Fruit fly (Drosophila melanogaster) whole organism, embryonic: ENCODE measurements around the gene Ccn.

Experiments used
- Awh ChIP-seq: fragments of 200-800 bp; sonication (Bioruptor generic); IDR thresholded peaks from 2 replicates; pipeline ENCODE4, ENCODE4 v1.3.6; 2022; ENCODE audit warnings: missing biosample characterization, missing genetic modification characterization
- Bteb2 ChIP-seq: fragments of 200-800 bp; sonication (Bioruptor generic); optimal IDR thresholded peaks from 2 replicates; lab custom pipeline; 2016; ENCODE audit warnings: missing biosample characterization, missing genetic modification characterization
- C15 ChIP-seq: fragments of 200-800 bp; sonication (Bioruptor generic); IDR thresholded peaks from 3 replicates; pipeline ENCODE4 v1.3.6; 2022; ENCODE audit warnings: missing biosample characterization, missing genetic modification characterization
- CG10147 ChIP-seq: fragments of 200-800 bp; sonication (Bioruptor generic); optimal IDR thresholded peaks from 2 replicates; lab custom pipeline; 2019; ENCODE audit warnings: missing biosample characterization, mild to moderate bottlenecking, missing genetic modification characterization, moderate library complexity
- CG10321 ChIP-seq: fragments of 200-800 bp; sonication (Bioruptor generic); IDR thresholded peaks from 2 replicates; pipeline ENCODE4 v1.3.6; 2022; ENCODE audit warnings: missing biosample characterization, missing genetic modification characterization
- CG10462 ChIP-seq: fragments of 200-800 bp; sonication (Bioruptor generic); optimal IDR thresholded peaks from 2 replicates; lab custom pipeline; 2016; ENCODE audit warnings: missing biosample characterization, missing genetic modification characterization
- CG11093 ChIP-seq: fragments of 200-800 bp; sonication (Bioruptor generic); IDR thresholded peaks from 3 replicates; pipeline ENCODE4 v1.3.6; 2022; ENCODE audit warnings: missing biosample characterization, missing genetic modification characterization
- CG12071 ChIP-seq: fragments of 200-800 bp; sonication (Bioruptor generic); optimal IDR thresholded peaks from 3 replicates; lab custom pipeline; 2018; ENCODE audit warnings: missing biosample characterization, mild to moderate bottlenecking, missing genetic modification characterization
- CG17802 ChIP-seq: fragments of 200-800 bp; sonication (Bioruptor generic); optimal IDR thresholded peaks from 2 replicates; lab custom pipeline; 2018; ENCODE audit warnings: missing biosample characterization, mild to moderate bottlenecking, missing genetic modification characterization, moderate library complexity
- CG17829 ChIP-seq: fragments of 200-800 bp; optimal IDR thresholded peaks from 2 replicates; lab custom pipeline; 2019; ENCODE audit warnings: missing biosample characterization, mild to moderate bottlenecking, missing genetic modification characterization, moderate library complexity
- CG31441 ChIP-seq: fragments of 200-800 bp; sonication (Bioruptor generic); IDR thresholded peaks from 2 replicates; pipeline ENCODE4 v1.3.6; 2022; ENCODE audit warnings: missing biosample characterization, missing genetic modification characterization
- CG3407 ChIP-seq: fragments of 200-800 bp; sonication (Bioruptor generic); optimal IDR thresholded peaks from 2 replicates; lab custom pipeline; 2018; ENCODE audit warnings: missing biosample characterization, mild to moderate bottlenecking, missing genetic modification characterization
- CG34422 ChIP-seq: fragments of 200-800 bp; sonication (Bioruptor generic); IDR thresholded peaks from 3 replicates; pipeline ENCODE4 v1.3.6; 2022; ENCODE audit warnings: missing biosample characterization, missing genetic modification characterization
- CG4328 ChIP-seq: fragments of 200-800 bp; sonication (Bioruptor generic); optimal IDR thresholded peaks from 3 replicates; lab custom pipeline; 2017; ENCODE audit warnings: missing biosample characterization, missing genetic modification reagents, missing genetic modification characterization
- CG4424 ChIP-seq: fragments of 200-800 bp; sonication (Bioruptor generic); optimal IDR thresholded peaks from 3 replicates; lab custom pipeline; 2016; ENCODE audit warnings: missing biosample characterization, missing genetic modification characterization
- CG4730 ChIP-seq: fragments of 200-800 bp; sonication (Bioruptor generic); IDR thresholded peaks from 2 replicates; pipeline ENCODE4 v1.3.6; 2022; ENCODE audit warnings: missing biosample characterization, missing genetic modification characterization
- CG6654 ChIP-seq: fragments of 200-800 bp; sonication (Bioruptor generic); optimal IDR thresholded peaks from 2 replicates; lab custom pipeline; 2017; ENCODE audit warnings: missing biosample characterization, mild to moderate bottlenecking, missing genetic modification characterization
- CG6689 ChIP-seq: fragments of 200-800 bp; sonication (Bioruptor generic); IDR thresholded peaks from 2 replicates; pipeline ENCODE4 v1.3.6; 2022; ENCODE audit warnings: missing biosample characterization, missing genetic modification characterization
- CG7786 ChIP-seq: fragments of 200-800 bp; sonication (Bioruptor generic); optimal IDR thresholded peaks from 2 replicates; lab custom pipeline; 2016; ENCODE audit warnings: missing biosample characterization, missing genetic modification characterization
- CG7928 ChIP-seq: fragments of 200-800 bp; sonication (Bioruptor generic); optimal IDR thresholded peaks from 2 replicates; lab custom pipeline; 2017; ENCODE audit warnings: missing biosample characterization, mild to moderate bottlenecking, missing genetic modification characterization
- CG8290 ChIP-seq, 3 experiments: fragments of 200-800 bp; sonication (Bioruptor generic); optimal IDR thresholded peaks; 2 replicates each; lab custom pipeline; 2016 to 2019; ENCODE audit warnings: missing biosample characterization in 3 of 3, missing genetic modification characterization in 3 of 3, mild to moderate bottlenecking in 2 of 3, moderate library complexity in 1 of 3
- CG9727 ChIP-seq: fragments of 200-800 bp; sonication (Bioruptor generic); optimal IDR thresholded peaks from 3 replicates; lab custom pipeline; 2017; ENCODE audit warnings: missing biosample characterization, mild to moderate bottlenecking, missing genetic modification characterization
- Elba2 ChIP-seq: fragments of 200-800 bp; sonication (Bioruptor generic); optimal IDR thresholded peaks from 3 replicates; lab custom pipeline; 2016; ENCODE audit warnings: missing biosample characterization, missing genetic modification characterization
- Ets97D ChIP-seq: fragments of 200-800 bp; sonication (Bioruptor generic); optimal IDR thresholded peaks from 3 replicates; lab custom pipeline; 2016; ENCODE audit warnings: missing biosample characterization, missing genetic modification characterization
- H2.0 ChIP-seq: fragments of 200-800 bp; sonication (Bioruptor generic); IDR thresholded peaks from 2 replicates; pipeline ENCODE4 v1.3.6; 2022; ENCODE audit warnings: missing biosample characterization, missing genetic modification characterization
- HHEX ChIP-seq: fragments of 200-800 bp; sonication (Bioruptor generic); optimal IDR thresholded peaks from 3 replicates; lab custom pipeline; 2017; ENCODE audit warnings: missing biosample characterization, mild to moderate bottlenecking, missing genetic modification characterization, missing genetic modification reagents
- Lim3 ChIP-seq: fragments of 200-800 bp; sonication (Bioruptor generic); IDR thresholded peaks from 2 replicates; pipeline ENCODE4 v1.3.6; 2022; ENCODE audit warnings: missing biosample characterization, missing genetic modification characterization
- Lpt ChIP-seq: fragments of >200 bp; optimal IDR thresholded peaks from 2 replicates; lab custom pipeline; 2018; ENCODE audit warnings: missing biosample characterization, missing genetic modification characterization
- MESR4 ChIP-seq: fragments of 200-800 bp; sonication (Bioruptor generic); optimal IDR thresholded peaks from 2 replicates; lab custom pipeline; 2018; ENCODE audit warnings: missing biosample characterization, mild to moderate bottlenecking, missing genetic modification characterization, moderate library complexity
- Max ChIP-seq: fragments of 200-800 bp; sonication (Bioruptor generic); optimal IDR thresholded peaks from 2 replicates; lab custom pipeline; 2016; ENCODE audit warnings: missing biosample characterization, mild to moderate bottlenecking, missing genetic modification characterization
- Optix ChIP-seq: fragments of 200-800 bp; sonication (Bioruptor generic); IDR thresholded peaks from 3 replicates; pipeline ENCODE4 v1.3.6; 2022; ENCODE audit warnings: missing biosample characterization, missing genetic modification characterization
- Side ChIP-seq: fragments of 200-800 bp; sonication (Bioruptor generic); optimal IDR thresholded peaks from 2 replicates; lab custom pipeline; 2016; ENCODE audit warnings: missing biosample characterization, missing genetic modification characterization
- Tbp ChIP-seq: fragments of >200 bp; optimal IDR thresholded peaks from 2 replicates; lab custom pipeline; 2018; ENCODE audit warnings: missing biosample characterization, missing genetic modification characterization
- Xbp1 ChIP-seq: fragments of 200-800 bp; sonication (Bioruptor generic); optimal IDR thresholded peaks from 3 replicates; lab custom pipeline; 2016; ENCODE audit warnings: missing biosample characterization, mild to moderate bottlenecking, missing genetic modification characterization
- ab ChIP-seq: fragments of 200-800 bp; sonication (Bioruptor generic); optimal IDR thresholded peaks from 2 replicates; lab custom pipeline; 2016; ENCODE audit warnings: missing biosample characterization, missing genetic modification characterization
- aop ChIP-seq: fragments of 200-800 bp; sonication (Bioruptor generic); IDR thresholded peaks from 2 replicates; pipeline ENCODE4 v1.3.6; 2022; ENCODE audit warnings: missing biosample characterization, missing genetic modification characterization
- br ChIP-seq: fragments of >200 bp; optimal IDR thresholded peaks from 2 replicates; lab custom pipeline; 2017
- ftz-f1 ChIP-seq: fragments of 200-800 bp; sonication (Bioruptor generic); optimal IDR thresholded peaks from 2 replicates; lab custom pipeline; 2016; ENCODE audit warnings: missing biosample characterization, missing genetic modification characterization
- gcm ChIP-seq: fragments of 200-800 bp; sonication (Bioruptor generic); optimal IDR thresholded peaks from 2 replicates; lab custom pipeline; 2019; ENCODE audit warnings: missing biosample characterization, mild to moderate bottlenecking, missing genetic modification characterization, moderate library complexity
- gsb-n ChIP-seq: fragments of 200-800 bp; sonication (Bioruptor generic); optimal IDR thresholded peaks from 3 replicates; lab custom pipeline; 2018; ENCODE audit warnings: missing biosample characterization, mild to moderate bottlenecking, missing genetic modification characterization
- h ChIP-seq: fragments of >200 bp; optimal IDR thresholded peaks from 2 replicates; lab custom pipeline; 2017
- jumu ChIP-seq: fragments of 200-800 bp; sonication (Bioruptor generic); optimal IDR thresholded peaks from 3 replicates; lab custom pipeline; 2016; ENCODE audit warnings: missing biosample characterization, missing genetic modification characterization
- lmd ChIP-seq: fragments of 200-800 bp; sonication (Bioruptor generic); IDR thresholded peaks from 2 replicates; pipeline ENCODE4 v1.3.6; 2022; ENCODE audit warnings: missing biosample characterization, missing genetic modification characterization
- pnt ChIP-seq: fragments of 200-800 bp; sonication (Bioruptor generic); optimal IDR thresholded peaks from 3 replicates; lab custom pipeline; 2016; ENCODE audit warnings: missing biosample characterization, missing genetic modification characterization
- ro ChIP-seq: fragments of 200-800 bp; sonication (Bioruptor generic); IDR thresholded peaks from 2 replicates; pipeline ENCODE4 v1.3.6; 2022; ENCODE audit warnings: missing biosample characterization, missing genetic modification characterization
- sd ChIP-seq: fragments of 200-800 bp; sonication (Bioruptor generic); optimal IDR thresholded peaks from 3 replicates; lab custom pipeline; 2018; ENCODE audit warnings: missing biosample characterization, mild to moderate bottlenecking, missing genetic modification characterization, moderate library complexity
- tgo ChIP-seq: fragments of 200-800 bp; sonication (Bioruptor generic); IDR thresholded peaks from 3 replicates; pipeline ENCODE4 v1.3.6; 2022; ENCODE audit warnings: missing biosample characterization, missing genetic modification characterization
- tup ChIP-seq: fragments of 200-800 bp; sonication (Bioruptor generic); optimal IDR thresholded peaks from 2 replicates; lab custom pipeline; 2016; ENCODE audit warnings: missing biosample characterization, mild to moderate bottlenecking, missing genetic modification characterization, moderate library complexity
- unc-4 ChIP-seq: fragments of 200-800 bp; sonication (Bioruptor generic); IDR thresholded peaks from 2 replicates; pipeline ENCODE4 v1.3.6; 2022; ENCODE audit warnings: missing biosample characterization, missing genetic modification characterization; ENCODE audit not compliant: partially characterized antibody
- zen ChIP-seq: fragments of 200-800 bp; sonication (Bioruptor generic); optimal IDR thresholded peaks from 3 replicates; lab custom pipeline; 2018; ENCODE audit warnings: missing biosample characterization, mild to moderate bottlenecking, missing genetic modification characterization, moderate library complexity

Gene Ccn

dm6 chr3L:17757156-17758083 lies 67.6 kb downstream of the Ccn start (continued):
- TF ChIP-seq CG9727 (GFP tag; lab: Kevin White, UChicago) (peak; percentile 93), CG6654 (GFP tag; lab: Kevin White, UChicago) (peak; percentile 75), h (no peak), CG12071 (GFP tag; lab: Kevin White, UChicago) (no peak), CG31441 (peak; percentile 95), jumu (peak; percentile 63), Max (GFP tag; lab: Kevin White, UChicago) (peak; percentile 76), CG4424 (GFP tag; lab: Kevin White, UChicago) (peak; percentile 90), gcm (GFP tag; lab: Kevin White, UChicago) (peak; percentile 87), Lpt (GFP tag; lab: Kevin White, UChicago) (no peak), CG10462 (GFP tag; lab: Kevin White, UChicago) (peak; percentile 67), tgo (GFP tag; lab: Robert Waterston, UW) (peak; percentile 54), CG17829 (peak; percentile 92), H2.0 (GFP tag; lab: Robert Waterston, UW) (peak; percentile 48), CG10321 (GFP tag; lab: Robert Waterston, UW) (no peak), CG6689 (peak; percentile 82), Xbp1 (GFP tag; lab: Kevin White, UChicago) (peak; percentile 73), br (lab: Kevin White, UChicago) (no peak), CG10147 (GFP tag; lab: Kevin White, UChicago) (peak; percentile 11), ro (GFP tag; lab: Robert Waterston, UW) (peak; percentile 68; the same call in 1 of the 2 replicates), lmd (GFP tag; lab: Robert Waterston, UW) (peak; percentile 57), HHEX (GFP tag; lab: Kevin White, UChicago) (peak; percentile 69), Optix (no peak), C15 (no peak), CG4730 (no peak), Bteb2 (GFP tag; lab: Kevin White, UChicago) (no peak), CG7928 (GFP tag; lab: Kevin White, UChicago) (no peak), Ets97D (peak; percentile 7), CG17802 (tag; lab: Kevin White, UChicago) (peak; percentile 44), CG8290 (GFP tag; optimal IDR thresholded peaks at IDR 0.05; lab: Kevin White, UChicago) (peak; percentile 61), CG8290 (tag; optimal IDR thresholded peaks at IDR 0.05; lab: Kevin White, UChicago) (peak in 1 of 2 experiments; percentile 55), CG4328 (peak; percentile 48), sd (tag; lab: Kevin White, UChicago) (no peak), CG11093 (GFP tag; lab: Robert Waterston, UW) (peak; percentile 75), Side (GFP tag; lab: Kevin White, UChicago) (peak; percentile 52), CG3407 (GFP tag; lab: Kevin White, UChicago) (peak; percentile 84), MESR4 (no peak), tup (GFP tag; lab: Kevin White, UChicago) (no peak), Elba2 (no peak), aop (GFP tag; lab: Robert Waterston, UW) (no peak), CG7786 (GFP tag; lab: Kevin White, UChicago) (peak; percentile 15), ftz-f1 (GFP tag; lab: Kevin White, UChicago) (no peak), Awh (peak; percentile 65), CG34422 (GFP tag; lab: Robert Waterston, UW) (peak; percentile 72; the same call in 2 of the 3 replicates), pnt (GFP tag; lab: Kevin White, UChicago) (peak; percentile 51), ab (no peak), zen (tag; lab: Kevin White, UChicago) (peak; percentile 72), Tbp (GFP tag; lab: Kevin White, UChicago) (no peak), gsb-n (tag; lab: Kevin White, UChicago) (peak; percentile 90), Lim3 (GFP tag; lab: Robert Waterston, UW) (no peak), unc-4 (no peak)
